Fruit fly (Drosophila melanogaster): Measurements from ENCODE around the gene CG42464.

CG42464 gene

dm6 chr2L:3703260-3703659 lies 4.0 kb downstream of the CG42464 start, which contains the start of gene CG2816 (continued):
- TF ChIP-seq CG8281 (tag; optimal IDR thresholded peaks at IDR 0.05) (no peak), Hmr (GFP tag; optimal IDR thresholded peaks at IDR 0.05) (peak; percentile 80), fd96Cb (tag; optimal IDR thresholded peaks at IDR 0.05) (peak; percentile 6), corto (GFP tag; optimal IDR thresholded peaks at IDR 0.05) (peak; percentile 34), ash1 (GFP tag; optimal IDR thresholded peaks at IDR 0.05) (no peak), CG32767 (GFP tag; IDR thresholded peaks at IDR 0.05) (0 out of 2 replicates have a peak, but pooled peaks have one; percentile 14), CG4424 (GFP tag; optimal IDR thresholded peaks at IDR 0.05) (no peak), psq (GFP tag; optimal IDR thresholded peaks at IDR 0.05) (peak; percentile 18), Oli (tag; optimal IDR thresholded peaks at IDR 0.05) (peak; percentile 42), CG13894 (tag; optimal IDR thresholded peaks at IDR 0.05) (no peak), org-1 (GFP tag; optimal IDR thresholded peaks at IDR 0.05) (peak; percentile 34), CG4707 (GFP tag; optimal IDR thresholded peaks at IDR 0.05) (no peak), CG43689 (GFP tag; IDR thresholded peaks at IDR 0.05) (peak; percentile 60), gcm2 (GFP tag; optimal IDR thresholded peaks at IDR 0.05) (no peak), sens-2 (GFP tag; IDR thresholded peaks at IDR 0.05) (no peak), Oaz (GFP tag; IDR thresholded peaks at IDR 0.05) (peak; percentile 54; the same call in 1 of the 2 replicates), pb (GFP tag; optimal IDR thresholded peaks at IDR 0.05) (no peak), Trl (optimal IDR thresholded peaks at IDR 0.05) (no peak), Trl (GFP tag; optimal IDR thresholded peaks at IDR 0.05) (peak; percentile 26), sqz (GFP tag; optimal IDR thresholded peaks at IDR 0.05) (no peak), CG32532 (GFP tag; IDR thresholded peaks at IDR 0.05) (peak; percentile 70), Usf (GFP tag; optimal IDR thresholded peaks at IDR 0.05) (peak; percentile 72), kay (GFP tag; optimal IDR thresholded peaks at IDR 0.05) (peak; percentile 53), CG42726 (GFP tag; IDR thresholded peaks at IDR 0.05; ENCODE audit: partially characterized antibody) (no peak), Optix (GFP tag; IDR thresholded peaks at IDR 0.05) (0 out of 3 replicates have a peak, but pooled peaks have one; percentile 40), CG8388 (GFP tag; optimal IDR thresholded peaks at IDR 0.05) (no peak), Hr3 (GFP tag; optimal IDR thresholded peaks at IDR 0.05) (peak; percentile 52), CG2120 (GFP tag; optimal IDR thresholded peaks at IDR 0.05) (peak; percentile 97), CG2678 (tag; optimal IDR thresholded peaks at IDR 0.05) (peak; percentile 66), CG34376 (GFP tag; optimal IDR thresholded peaks at IDR 0.05) (peak; percentile 13), CG17361 (GFP tag; IDR thresholded peaks at IDR 0.05) (no peak), Elba2 (GFP tag; optimal IDR thresholded peaks at IDR 0.05) (no peak), Blimp-1 (GFP tag; optimal IDR thresholded peaks at IDR 0.05) (no peak), eyg (GFP tag; optimal IDR thresholded peaks at IDR 0.05) (no peak), CG34224 (GFP tag; IDR thresholded peaks at IDR 0.05; ENCODE audit: partially characterized antibody) (no peak), kni (GFP tag; optimal IDR thresholded peaks at IDR 0.05) (no peak), CG7271 (tag; optimal IDR thresholded peaks at IDR 0.05) (no peak), Mrtf (GFP tag; IDR thresholded peaks at IDR 0.05) (peak; percentile 78; the same call in 2 of the 3 replicates), ken (GFP tag; IDR thresholded peaks at IDR 0.05) (peak; percentile 39; the same call in 1 of the 3 replicates), CG8089 (GFP tag; optimal IDR thresholded peaks at IDR 0.05) (peak; percentile 22), Rfx (GFP tag; IDR thresholded peaks at IDR 0.05) (peak; percentile 98), ac (GFP tag; optimal IDR thresholded peaks at IDR 0.05) (no peak), pho (GFP tag; optimal IDR thresholded peaks at IDR 0.05) (peak; percentile 88), ATbp (GFP tag; optimal IDR thresholded peaks at IDR 0.05) (no peak), nom (GFP tag; optimal IDR thresholded peaks at IDR 0.05) (no peak), Myb (GFP tag; optimal IDR thresholded peaks at IDR 0.05) (peak; percentile 72), E2f2 (GFP tag; IDR thresholded peaks at IDR 0.05) (peak; percentile 41; the same call in 1 of the 2 replicates), CG11398 (GFP tag; optimal IDR thresholded peaks at IDR 0.05) (no peak), Sin3A (optimal IDR thresholded peaks at IDR 0.05) (no peak), Ets65A (GFP tag) (no peak), salm (tag; optimal IDR thresholded peaks at IDR 0.05) (no peak), Xrp1 (GFP tag; IDR thresholded peaks at IDR 0.05) (no peak)

Measured in whole organism, embryonic.